Worm (Caenorhabditis elegans): ENCODE data around the gene lido-18.

DNA sequence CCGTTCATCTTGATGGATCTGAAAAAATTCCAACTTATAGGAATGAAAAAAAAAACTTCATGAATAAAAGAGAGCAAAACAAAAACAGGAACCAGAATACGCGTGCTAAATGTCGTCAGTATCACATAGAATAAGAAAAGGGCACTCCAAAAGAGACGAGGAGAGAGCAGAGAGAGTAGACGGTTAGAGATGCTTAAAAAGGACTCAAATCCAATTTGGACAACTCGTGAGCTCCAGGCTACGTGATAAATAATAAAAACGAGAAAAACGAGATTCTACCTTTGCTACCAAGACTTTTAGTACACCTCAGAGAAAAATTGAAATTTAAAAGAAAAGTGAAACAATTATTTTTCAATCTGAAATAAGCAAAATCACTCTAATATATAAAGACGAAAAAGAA is 19.0 kb upstream of the lido-18 start, which contains the start of gene upp-1:
- no peak for TF ChIP-seq blmp-1 (tag; optimal IDR thresholded peaks at IDR 0.05)
- TF ChIP-seq flh-1 (GFP tag; optimal IDR thresholded peaks at IDR 0.05), result no peak
- TF ChIP-seq elt-3 (tag; optimal IDR thresholded peaks at IDR 0.05), result no peak
- no peak for TF ChIP-seq pha-4 (tag; optimal IDR thresholded peaks at IDR 0.05)
- no peak for TF ChIP-seq elt-1 (tag; optimal IDR thresholded peaks at IDR 0.05; ENCODE audit: borderline replicate concordance, insufficient read depth)

Data from whole organism, mixed stage, embryonic.